Worm (Caenorhabditis elegans) whole organism, L3 larva: ENCODE results near the gene msp-40.

ENCODE experiments used
- ceh-16 ChIP-seq: sonication (generic microtip); optimal IDR thresholded peaks from 2 replicates; lab custom pipeline; 2017; ENCODE audit warnings: missing biosample characterization, missing genetic modification characterization
- ceh-28 ChIP-seq: fragments of 150-350 bp; optimal IDR thresholded peaks from 2 replicates; lab custom pipeline; 2014; ENCODE audit warnings: missing biosample characterization, missing genetic modification reagents, missing genetic modification characterization
- ceh-82 ChIP-seq: fragments of 150-350 bp; optimal IDR thresholded peaks from 2 replicates; lab custom pipeline; 2014; ENCODE audit warnings: missing biosample characterization, missing genetic modification characterization
- daf-12 ChIP-seq: fragments of 150-350 bp; optimal IDR thresholded peaks from 2 replicates; lab custom pipeline; 2014; ENCODE audit warnings: missing biosample characterization, missing genetic modification reagents, missing genetic modification characterization
- fkh-10 ChIP-seq: sonication (generic microtip); optimal IDR thresholded peaks from 2 replicates; lab custom pipeline; 2017; ENCODE audit warnings: missing biosample characterization, missing genetic modification reagents, missing genetic modification characterization
- lin-15B ChIP-seq: fragments of 150-350 bp; optimal IDR thresholded peaks from 2 replicates; lab custom pipeline; 2014; ENCODE audit warnings: missing biosample characterization, missing genetic modification characterization
- nfya-1 ChIP-seq: sonication (generic microtip); optimal IDR thresholded peaks from 2 replicates; lab custom pipeline; 2017; ENCODE audit warnings: missing genetic modification characterization, mild to moderate bottlenecking, missing compliant biosample characterization, antibody characterized with exemption, moderate library complexity; ENCODE audit not compliant: insufficient read depth
- nhr-11 ChIP-seq: fragments of 150-350 bp; optimal IDR thresholded peaks from 2 replicates; lab custom pipeline; 2014; ENCODE audit warnings: missing biosample characterization, missing genetic modification characterization
- nhr-237 ChIP-seq: fragments of 150-350 bp; optimal IDR thresholded peaks from 2 replicates; lab custom pipeline; 2014; ENCODE audit warnings: missing biosample characterization, missing genetic modification characterization
- nhr-77 ChIP-seq: fragments of 150-350 bp; optimal IDR thresholded peaks from 2 replicates; lab custom pipeline; 2014; ENCODE audit warnings: missing biosample characterization, missing genetic modification characterization
- pha-4 ChIP-seq: fragments of 150-350 bp; optimal IDR thresholded peaks from 2 replicates; lab custom pipeline; 2014; ENCODE audit warnings: missing biosample characterization, missing genetic modification reagents, missing genetic modification characterization
- snpc-4 ChIP-seq: fragments of 150-350 bp; optimal IDR thresholded peaks from 2 replicates; lab custom pipeline; 2014; ENCODE audit warnings: missing biosample characterization, missing genetic modification characterization
- unc-39 ChIP-seq: sonication (generic microtip); optimal IDR thresholded peaks from 4 replicates; lab custom pipeline; 2017; ENCODE audit warnings: missing biosample characterization, missing genetic modification characterization
- unc-62 ChIP-seq: fragments of 150-350 bp; sonication (generic microtip); optimal IDR thresholded peaks from 4 replicates; lab custom pipeline; 2014; ENCODE audit warnings: missing biosample characterization, missing genetic modification reagents, missing genetic modification characterization

ce11 chrII:4857873-4858364, 32.7 kb downstream of the msp-40 start, which contains the start of gene F11G11.5:
- TF ChIP-seq daf-12 (no peak), pha-4 (no peak), ceh-16 (tag; lab: Kevin White, UChicago) (no peak), snpc-4 (no peak), nhr-11 (tag; lab: Kevin White, UChicago) (no peak), nhr-77 (tag; lab: Kevin White, UChicago) (no peak), lin-15B (no peak), ceh-82 (tag; lab: Kevin White, UChicago) (no peak), unc-39 (tag; lab: Kevin White, UChicago) (no peak), unc-62 (GFP tag; lab: Kevin White, UChicago) (no peak), nhr-237 (no peak), nfya-1 (tag; lab: Kevin White, UChicago) (no peak), fkh-10 (GFP tag; lab: Kevin White, UChicago) (no peak), ceh-28 (no peak)
